Worm (Caenorhabditis elegans) whole organism, early embryonic: ENCODE results near the gene sra-26.

ENCODE experiments used
- B0310.2 ChIP-seq: sonication (generic microtip); optimal IDR thresholded peaks from 2 replicates; lab custom pipeline; 2016; ENCODE audit warnings: mild to moderate bottlenecking, missing genetic modification characterization, missing compliant biosample characterization
- F13C5.2 ChIP-seq: sonication (generic microtip); optimal IDR thresholded peaks from 2 replicates; lab custom pipeline; 2017; ENCODE audit warnings: mild to moderate bottlenecking, missing genetic modification characterization, inconsistent platforms, missing compliant biosample characterization
- aly-1 ChIP-seq: sonication (generic microtip); optimal IDR thresholded peaks from 2 replicates; lab custom pipeline; 2016; ENCODE audit warnings: missing genetic modification characterization, missing compliant biosample characterization
- ama-1 ChIP-seq: fragments of 150-350 bp; optimal IDR thresholded peaks from 2 replicates; lab custom pipeline; 2014
- ceh-13 ChIP-seq: fragments of 200-800 bp; sonication (Bioruptor generic); optimal IDR thresholded peaks from 2 replicates; lab custom pipeline; 2018; ENCODE audit warnings: mild to moderate bottlenecking, missing genetic modification characterization, missing compliant biosample characterization
- ceh-36 ChIP-seq: sonication (generic microtip); optimal IDR thresholded peaks from 2 replicates; lab custom pipeline; 2016; ENCODE audit warnings: missing genetic modification characterization, inconsistent platforms, missing compliant biosample characterization
- ets-7 ChIP-seq: sonication (generic microtip); optimal IDR thresholded peaks from 2 replicates; lab custom pipeline; 2016; ENCODE audit warnings: missing genotype, missing genetic modification characterization, missing compliant biosample characterization
- flt-1 ChIP-seq: fragments of 200-800 bp; sonication (Bioruptor generic); IDR thresholded peaks from 2 replicates; pipeline ENCODE4 v1.3.6; 2022; ENCODE audit warnings: missing genetic modification characterization, missing compliant biosample characterization
- hmbx-1 ChIP-seq: sonication (generic microtip); optimal IDR thresholded peaks from 2 replicates; lab custom pipeline; 2016; ENCODE audit warnings: mild to moderate bottlenecking, missing genetic modification characterization, missing compliant biosample characterization
- hmg-4 ChIP-seq: fragments of 200-800 bp; sonication (Bioruptor generic); optimal IDR thresholded peaks from 2 replicates; lab custom pipeline; 2018; ENCODE audit warnings: mild to moderate bottlenecking, missing genetic modification characterization, missing compliant biosample characterization
- hnd-1 ChIP-seq: sonication (generic microtip); optimal IDR thresholded peaks from 2 replicates; lab custom pipeline; 2016; ENCODE audit warnings: missing genetic modification characterization, missing compliant biosample characterization
- pes-1 ChIP-seq: fragments of 200-800 bp; sonication (Bioruptor generic); IDR thresholded peaks from 2 replicates; pipeline ENCODE4 v1.3.6; 2022; ENCODE audit warnings: missing genetic modification reagents, missing genetic modification characterization, missing compliant biosample characterization
- scrt-1 ChIP-seq: fragments of 200-800 bp; sonication (Bioruptor generic); IDR thresholded peaks from 2 replicates; pipeline ENCODE4 v1.3.6; 2022; ENCODE audit warnings: missing genetic modification characterization, missing compliant biosample characterization
- sea-1 ChIP-seq: fragments of 200-800 bp; sonication (Bioruptor generic); conservative IDR thresholded peaks from 2 replicates; pipeline ENCODE4 v1.3.6; 2022; ENCODE audit warnings: missing genetic modification characterization, missing compliant biosample characterization
- tbx-11 ChIP-seq: fragments of 200-800 bp; sonication (Bioruptor generic); IDR thresholded peaks from 2 replicates; pipeline ENCODE4 v1.3.6; 2022; ENCODE audit warnings: missing genetic modification characterization, missing compliant biosample characterization
- tbx-37 ChIP-seq: fragments of 200-800 bp; sonication (Bioruptor generic); conservative IDR thresholded peaks from 2 replicates; pipeline ENCODE4 v1.3.6; 2022; ENCODE audit warnings: missing genetic modification reagents, missing genetic modification characterization, missing compliant biosample characterization
- tra-4 ChIP-seq: sonication (generic microtip); optimal IDR thresholded peaks from 2 replicates; lab custom pipeline; 2017; ENCODE audit warnings: missing genetic modification characterization, missing compliant biosample characterization

The sra-26 gene

ce11 chrII:6610262-6610661, 41.4 kb downstream of the sra-26 start:
- TF ChIP-seq scrt-1 (GFP tag; lab: Robert Waterston, UW) (no peak), pes-1 (no peak), hmg-4 (no peak), tra-4 (tag; lab: Kevin White, UChicago) (no peak), ets-7 (no peak), ceh-36 (tag; lab: Kevin White, UChicago) (no peak), sea-1 (GFP tag; lab: Robert Waterston, UW) (no peak)

- no peak for TF ChIP-seq flt-1
- no peak for TF ChIP-seq ama-1
- no peak for TF ChIP-seq hmg-4
- TF ChIP-seq hmbx-1 (tag; lab: Kevin White, UChicago): no peak
- TF ChIP-seq hnd-1 (tag; lab: Kevin White, UChicago): no peak
- no peak for TF ChIP-seq tbx-11 (GFP tag; lab: Robert Waterston, UW)
- TF ChIP-seq ets-7: no peak
- no peak for TF ChIP-seq aly-1 (tag; lab: Kevin White, UChicago)
- no peak for TF ChIP-seq sea-1 (GFP tag; lab: Robert Waterston, UW)
- TF ChIP-seq pes-1: no peak
- TF ChIP-seq ceh-36 (tag; lab: Kevin White, UChicago): no peak
- no peak for TF ChIP-seq B0310.2 (tag; lab: Kevin White, UChicago)
- no peak for TF ChIP-seq F13C5.2 (tag; lab: Kevin White, UChicago)
- TF ChIP-seq tbx-37 (GFP tag; lab: Robert Waterston, UW): no peak
- TF ChIP-seq scrt-1 (GFP tag; lab: Robert Waterston, UW): no peak
- TF ChIP-seq ceh-13 (GFP tag; lab: Kevin White, UChicago): no peak
Measured at ce11 chrII:6609315-6609842, 42.2 kb downstream of the sra-26 start, which contains the start of gene epg-5. Gene epg-5, minus strand, starts transcription at chrII:6609365.

ce11 chrII:6608626-6609025, 43.0 kb downstream of the sra-26 start:
- TF ChIP-seq hnd-1 (tag; lab: Kevin White, UChicago) (no peak), hmbx-1 (tag; lab: Kevin White, UChicago) (no peak), tbx-37 (GFP tag; lab: Robert Waterston, UW) (no peak), pes-1 (no peak), sea-1 (GFP tag; lab: Robert Waterston, UW) (no peak), aly-1 (tag; lab: Kevin White, UChicago) (no peak), flt-1 (no peak), ets-7 (no peak), tbx-11 (GFP tag; lab: Robert Waterston, UW) (no peak), hmg-4 (no peak), ceh-13 (GFP tag; lab: Kevin White, UChicago) (no peak), F13C5.2 (tag; lab: Kevin White, UChicago) (no peak), ceh-36 (tag; lab: Kevin White, UChicago) (no peak), ama-1 (no peak), tra-4 (tag; lab: Kevin White, UChicago) (no peak)

- TF ChIP-seq B0310.2 (tag; lab: Kevin White, UChicago) (no peak), ets-7 (no peak), ceh-36 (tag; lab: Kevin White, UChicago) (no peak), hnd-1 (tag; lab: Kevin White, UChicago) (no peak), ama-1 (no peak), sea-1 (GFP tag; lab: Robert Waterston, UW) (no peak), hmbx-1 (tag; lab: Kevin White, UChicago) (no peak), F13C5.2 (tag; lab: Kevin White, UChicago) (no peak)
Measured at ce11 chrII:6600973-6601372, 50.6 kb downstream of the sra-26 start, which contains the start of gene vps-33.2. Gene vps-33.2, plus strand, starts transcription at chrII:6601216.
